Worm (Caenorhabditis elegans): Measurements from ENCODE around the gene ndx-6.

The ndx-6 gene

ce11 chrII:5414040-5414439 is 24.4 kb upstream of the ndx-6 start, which contains the start of the genes EEED8.14 and EEED8.3:
EEED8.14 (minus strand) TSS chrII:5414052.
EEED8.3 (plus strand) TSS chrII:5414276.
- TF ChIP-seq hmg-4 (GFP tag; optimal IDR thresholded peaks at IDR 0.05), result no peak
- TF ChIP-seq ceh-36 (tag; optimal IDR thresholded peaks at IDR 0.05), result no peak
- no peak for TF ChIP-seq hmbx-1 (tag; optimal IDR thresholded peaks at IDR 0.05)
- no peak for TF ChIP-seq F13C5.2 (tag; optimal IDR thresholded peaks at IDR 0.05)
- TF ChIP-seq hnd-1 (tag; optimal IDR thresholded peaks at IDR 0.05), result no peak
- TF ChIP-seq tbx-11 (GFP tag; IDR thresholded peaks at IDR 0.05), result no peak
- TF ChIP-seq tbx-37 (GFP tag; conservative IDR thresholded peaks at IDR 0.05), result no peak
- TF ChIP-seq sea-1 (GFP tag; conservative IDR thresholded peaks at IDR 0.05), result no peak
- no peak for TF ChIP-seq ceh-13 (GFP tag; optimal IDR thresholded peaks at IDR 0.05)
- no peak for TF ChIP-seq B0310.2 (tag; optimal IDR thresholded peaks at IDR 0.05)
- TF ChIP-seq flt-1 (GFP tag; IDR thresholded peaks at IDR 0.05), result no peak
- no peak for TF ChIP-seq scrt-1 (GFP tag; IDR thresholded peaks at IDR 0.05)
- TF ChIP-seq pes-1 (GFP tag; IDR thresholded peaks at IDR 0.05), result no peak
- no peak for TF ChIP-seq ets-7 (tag; optimal IDR thresholded peaks at IDR 0.05)

ce11 chrII:5412467-5412866 is 22.8 kb upstream of the ndx-6 start, which contains the start of the genes EEED8.13 and EEED8.18:
EEED8.13 (minus strand) TSS chrII:5412567.
EEED8.18 (minus strand) TSS chrII:5412610.
- no peak for TF ChIP-seq flt-1 (GFP tag; IDR thresholded peaks at IDR 0.05)
- no peak for TF ChIP-seq ets-7 (tag; optimal IDR thresholded peaks at IDR 0.05)
- no peak for TF ChIP-seq B0310.2 (tag; optimal IDR thresholded peaks at IDR 0.05)
- TF ChIP-seq ceh-13 (GFP tag; optimal IDR thresholded peaks at IDR 0.05), result no peak
- no peak for TF ChIP-seq tra-4 (tag; optimal IDR thresholded peaks at IDR 0.05)
- no peak for TF ChIP-seq hnd-1 (tag; optimal IDR thresholded peaks at IDR 0.05)
- TF ChIP-seq pes-1 (GFP tag; IDR thresholded peaks at IDR 0.05), result no peak
- no peak for TF ChIP-seq aly-1 (tag; optimal IDR thresholded peaks at IDR 0.05)
- no peak for TF ChIP-seq ama-1 (optimal IDR thresholded peaks at IDR 0.05)
- no peak for TF ChIP-seq tbx-37 (GFP tag; conservative IDR thresholded peaks at IDR 0.05)
- no peak for TF ChIP-seq hmg-4 (GFP tag; optimal IDR thresholded peaks at IDR 0.05)
- TF ChIP-seq sea-1 (GFP tag; conservative IDR thresholded peaks at IDR 0.05), result no peak
- TF ChIP-seq F13C5.2 (tag; optimal IDR thresholded peaks at IDR 0.05), result no peak
- TF ChIP-seq hmbx-1 (tag; optimal IDR thresholded peaks at IDR 0.05), result no peak

- TF ChIP-seq scrt-1 (GFP tag; IDR thresholded peaks at IDR 0.05) (no peak), aly-1 (tag; optimal IDR thresholded peaks at IDR 0.05) (no peak), B0310.2 (tag; optimal IDR thresholded peaks at IDR 0.05) (no peak)
Observed at ce11 chrII:5408924-5409323, 19.2 kb upstream of the ndx-6 start, which contains the start of the genes EEED8.12 and EEED8.4. EEED8.12 (minus strand) TSS chrII:5409024. EEED8.4 (plus strand) TSS chrII:5409319.

ce11 chrII:5407548-5407947 is 17.9 kb upstream of the ndx-6 start, which contains the start of gene clec-141:
clec-141 (minus strand) TSS chrII:5407648.
- TF ChIP-seq ama-1 (optimal IDR thresholded peaks at IDR 0.05) (no peak), F13C5.2 (tag; optimal IDR thresholded peaks at IDR 0.05) (no peak), ceh-13 (GFP tag; optimal IDR thresholded peaks at IDR 0.05) (no peak), hmg-4 (GFP tag; optimal IDR thresholded peaks at IDR 0.05) (no peak), ceh-36 (tag; optimal IDR thresholded peaks at IDR 0.05) (no peak)

- TF ChIP-seq B0310.2 (tag; optimal IDR thresholded peaks at IDR 0.05) (no peak), tra-4 (tag; optimal IDR thresholded peaks at IDR 0.05) (no peak), flt-1 (GFP tag; IDR thresholded peaks at IDR 0.05) (peak; percentile 65), tbx-37 (GFP tag; conservative IDR thresholded peaks at IDR 0.05) (no peak), ceh-36 (tag; optimal IDR thresholded peaks at IDR 0.05) (no peak), scrt-1 (GFP tag; IDR thresholded peaks at IDR 0.05) (0 out of 2 replicates have a peak, but pooled peaks have one; percentile 46), sea-1 (GFP tag; conservative IDR thresholded peaks at IDR 0.05) (0 out of 2 replicates have a peak, but pooled peaks have one; percentile 55), tbx-11 (GFP tag; IDR thresholded peaks at IDR 0.05) (peak; percentile 65; the same call in 1 of the 2 replicates), F13C5.2 (tag; optimal IDR thresholded peaks at IDR 0.05) (peak; percentile 83), ceh-13 (GFP tag; optimal IDR thresholded peaks at IDR 0.05) (peak; percentile 9), hmg-4 (GFP tag; optimal IDR thresholded peaks at IDR 0.05) (no peak), ama-1 (optimal IDR thresholded peaks at IDR 0.05) (no peak), pes-1 (GFP tag; IDR thresholded peaks at IDR 0.05) (no peak; the same call in 1 of the 2 replicates), hmbx-1 (tag; optimal IDR thresholded peaks at IDR 0.05) (no peak), hnd-1 (tag; optimal IDR thresholded peaks at IDR 0.05) (no peak), ets-7 (tag; optimal IDR thresholded peaks at IDR 0.05) (no peak), aly-1 (tag; optimal IDR thresholded peaks at IDR 0.05) (no peak)
Observed at ce11 chrII:5399201-5399600, 9.5 kb upstream of the ndx-6 start, which contains the start of gene mog-5. mog-5 (plus strand) TSS chrII:5399538.

ce11 chrII:5398779-5399178 is 9.1 kb upstream of the ndx-6 start, which contains the start of gene fbxl-3:
fbxl-3 (minus strand) TSS chrII:5398902.
- TF ChIP-seq flt-1 (GFP tag; IDR thresholded peaks at IDR 0.05) (no peak), ceh-13 (GFP tag; optimal IDR thresholded peaks at IDR 0.05) (no peak), sea-1 (GFP tag; conservative IDR thresholded peaks at IDR 0.05) (no peak), B0310.2 (tag; optimal IDR thresholded peaks at IDR 0.05) (no peak), pes-1 (GFP tag; IDR thresholded peaks at IDR 0.05) (no peak), F13C5.2 (tag; optimal IDR thresholded peaks at IDR 0.05) (no peak), hnd-1 (tag; optimal IDR thresholded peaks at IDR 0.05) (no peak)

ce11 chrII:5395594-5395993 is 5.9 kb upstream of the ndx-6 start, which contains the start of gene pink-1:
pink-1 (minus strand) TSS chrII:5395694.
- TF ChIP-seq tbx-37 (GFP tag; conservative IDR thresholded peaks at IDR 0.05), result no peak
- no peak for TF ChIP-seq hnd-1 (tag; optimal IDR thresholded peaks at IDR 0.05)
- TF ChIP-seq hmbx-1 (tag; optimal IDR thresholded peaks at IDR 0.05), result no peak
- no peak for TF ChIP-seq scrt-1 (GFP tag; IDR thresholded peaks at IDR 0.05)
- TF ChIP-seq tbx-11 (GFP tag; IDR thresholded peaks at IDR 0.05), result no peak
- no peak for TF ChIP-seq B0310.2 (tag; optimal IDR thresholded peaks at IDR 0.05)
- no peak for TF ChIP-seq pes-1 (GFP tag; IDR thresholded peaks at IDR 0.05)

ce11 chrII:5393090-5393489 is 3.4 kb upstream of the ndx-6 start, which contains the start of gene brap-2:
brap-2 (minus strand) TSS chrII:5393190.
- TF ChIP-seq tbx-11 (GFP tag; IDR thresholded peaks at IDR 0.05) (no peak), ama-1 (optimal IDR thresholded peaks at IDR 0.05) (no peak), F13C5.2 (tag; optimal IDR thresholded peaks at IDR 0.05) (no peak), flt-1 (GFP tag; IDR thresholded peaks at IDR 0.05) (no peak), ceh-13 (GFP tag; optimal IDR thresholded peaks at IDR 0.05) (no peak), pes-1 (GFP tag; IDR thresholded peaks at IDR 0.05) (no peak), hmbx-1 (tag; optimal IDR thresholded peaks at IDR 0.05) (no peak), tra-4 (tag; optimal IDR thresholded peaks at IDR 0.05) (no peak)
